Fruit fly (Drosophila melanogaster) whole organism, embryonic: ENCODE measurements around the gene Nnp-1.
A peak's percentile ranks its signal among the peaks of the same experiment; 100 is the strongest.

ENCODE experiments used
- Awh ChIP-seq: fragments of 200-800 bp; sonication (Bioruptor generic); IDR thresholded peaks from 2 replicates; pipeline ENCODE4, ENCODE4 v1.3.6; 2022; ENCODE audit warnings: missing biosample characterization, missing genetic modification characterization
- B-H2 ChIP-seq: fragments of 200-800 bp; sonication (Bioruptor generic); optimal IDR thresholded peaks from 2 replicates; lab custom pipeline; 2018; ENCODE audit warnings: missing biosample characterization, mild to moderate bottlenecking, missing genetic modification characterization
- BEAF-32 ChIP-seq: fragments of 200-800 bp; sonication (Bioruptor generic); optimal IDR thresholded peaks from 3 replicates; lab custom pipeline; 2017; ENCODE audit warnings: missing biosample characterization, missing genetic modification characterization, mild to moderate bottlenecking, moderate library complexity, missing genetic modification reagents
- CG10654 ChIP-seq: fragments of 200-800 bp; sonication (Bioruptor generic); optimal IDR thresholded peaks from 2 replicates; lab custom pipeline; 2016; ENCODE audit warnings: missing biosample characterization, missing genetic modification characterization
- CG11723 ChIP-seq: fragments of 200-800 bp; sonication (Bioruptor generic); optimal IDR thresholded peaks from 2 replicates; lab custom pipeline; 2017; ENCODE audit warnings: missing biosample characterization, mild to moderate bottlenecking, missing genetic modification characterization
- CG12659 ChIP-seq: fragments of 200-800 bp; sonication (Bioruptor generic); optimal IDR thresholded peaks from 3 replicates; lab custom pipeline; 2017; ENCODE audit warnings: mild to moderate bottlenecking, missing biosample characterization, missing genetic modification reagents, missing genetic modification characterization
- CG12769 ChIP-seq: fragments of 200-800 bp; sonication (Bioruptor generic); optimal IDR thresholded peaks from 2 replicates; lab custom pipeline; 2019; ENCODE audit warnings: missing biosample characterization, mild to moderate bottlenecking, missing genetic modification characterization, moderate library complexity
- CG15514 ChIP-seq: fragments of 200-800 bp; sonication (Bioruptor generic); optimal IDR thresholded peaks from 3 replicates; lab custom pipeline; 2017; ENCODE audit warnings: missing biosample characterization, missing genetic modification characterization, mild to moderate bottlenecking, moderate library complexity, missing genetic modification reagents
- CG15601 ChIP-seq: fragments of 200-800 bp; sonication (Bioruptor generic); optimal IDR thresholded peaks from 3 replicates; lab custom pipeline; 2019; ENCODE audit warnings: missing biosample characterization, mild to moderate bottlenecking, missing genetic modification characterization, moderate library complexity
- CG31365 ChIP-seq: fragments of 200-800 bp; sonication (Bioruptor generic); optimal IDR thresholded peaks from 2 replicates; lab custom pipeline; 2018; ENCODE audit warnings: missing biosample characterization, mild to moderate bottlenecking, missing genetic modification characterization
- CG34224 ChIP-seq: fragments of 200-800 bp; sonication (Bioruptor generic); IDR thresholded peaks from 3 replicates; pipeline ENCODE4 v1.3.6; 2022; ENCODE audit warnings: missing biosample characterization, missing genetic modification characterization; ENCODE audit not compliant: partially characterized antibody
- CG4282 ChIP-seq: fragments of 200-800 bp; sonication (Bioruptor generic); optimal IDR thresholded peaks from 2 replicates; lab custom pipeline; 2016; ENCODE audit warnings: missing biosample characterization, missing genetic modification characterization
- CG5953 ChIP-seq: fragments of 200-800 bp; sonication (Bioruptor generic); IDR thresholded peaks from 2 replicates; pipeline ENCODE4 v1.3.6; 2022; ENCODE audit warnings: missing biosample characterization, missing genetic modification characterization
- CG6765 ChIP-seq: fragments of 200-800 bp; sonication (Bioruptor generic); optimal IDR thresholded peaks from 3 replicates; lab custom pipeline; 2017; ENCODE audit warnings: missing biosample characterization, mild to moderate bottlenecking, missing genetic modification characterization
- CG7357 ChIP-seq: fragments of 200-800 bp; sonication (Bioruptor generic); IDR thresholded peaks from 3 replicates; pipeline ENCODE4 v1.3.6; 2022; ENCODE audit warnings: missing biosample characterization, missing genetic modification characterization
- CG8478 ChIP-seq: fragments of >200 bp; optimal IDR thresholded peaks from 2 replicates; lab custom pipeline; 2018
- CG8924 ChIP-seq: fragments of 200-800 bp; optimal IDR thresholded peaks from 3 replicates; lab custom pipeline; 2019; ENCODE audit warnings: missing biosample characterization, mild to moderate bottlenecking, missing genetic modification characterization, moderate library complexity
- CHES-1-like ChIP-seq: fragments of 200-800 bp; sonication (Bioruptor generic); optimal IDR thresholded peaks from 2 replicates; lab custom pipeline; 2016; ENCODE audit warnings: missing biosample characterization, missing genetic modification characterization
- CoRest ChIP-seq: fragments of 200-800 bp; sonication (Bioruptor generic); optimal IDR thresholded peaks from 3 replicates; lab custom pipeline; 2018; ENCODE audit warnings: missing biosample characterization, mild to moderate bottlenecking, missing genetic modification characterization, moderate library complexity
- Doc3 ChIP-seq: fragments of 200-800 bp; sonication (Bioruptor generic); IDR thresholded peaks from 3 replicates; pipeline ENCODE4 v1.3.6; 2022; ENCODE audit warnings: missing biosample characterization, missing genetic modification characterization; ENCODE audit not compliant: partially characterized antibody
- Gsc ChIP-seq: fragments of 200-800 bp; sonication (Bioruptor generic); IDR thresholded peaks from 2 replicates; pipeline ENCODE4 v1.3.6; 2022; ENCODE audit warnings: missing biosample characterization, missing genetic modification characterization
- HmgZ ChIP-seq: fragments of 200-800 bp; sonication (Bioruptor generic); optimal IDR thresholded peaks from 2 replicates; lab custom pipeline; 2018; ENCODE audit warnings: missing biosample characterization, mild to moderate bottlenecking, missing genetic modification characterization
- Hr39 ChIP-seq: fragments of >200 bp; optimal IDR thresholded peaks from 2 replicates; lab custom pipeline; 2017
- Lim3 ChIP-seq: fragments of 200-800 bp; sonication (Bioruptor generic); IDR thresholded peaks from 2 replicates; pipeline ENCODE4 v1.3.6; 2022; ENCODE audit warnings: missing biosample characterization, missing genetic modification characterization
- MESR4 ChIP-seq: fragments of 200-800 bp; sonication (Bioruptor generic); optimal IDR thresholded peaks from 2 replicates; lab custom pipeline; 2018; ENCODE audit warnings: missing biosample characterization, mild to moderate bottlenecking, missing genetic modification characterization, moderate library complexity
- Oaz ChIP-seq: fragments of 200-800 bp; sonication (Bioruptor generic); IDR thresholded peaks from 2 replicates; pipeline ENCODE4 v1.3.6; 2022; ENCODE audit warnings: missing biosample characterization, missing genetic modification characterization
- Pdp1 ChIP-seq, 2 experiments: fragments of 200-800 bp; sonication (Bioruptor generic); optimal IDR thresholded peaks; 3 replicates each; lab custom pipeline; 2016; ENCODE audit warnings: missing biosample characterization in 2 of 2, missing genetic modification characterization in 2 of 2, mild to moderate bottlenecking in 1 of 2, moderate library complexity in 1 of 2
- Poxn ChIP-seq: fragments of 200-800 bp; sonication (Bioruptor generic); IDR thresholded peaks from 2 replicates; pipeline ENCODE4 v1.3.6; 2022; ENCODE audit warnings: missing biosample characterization, missing genetic modification characterization
- Side ChIP-seq: fragments of 200-800 bp; sonication (Bioruptor generic); optimal IDR thresholded peaks from 2 replicates; lab custom pipeline; 2016; ENCODE audit warnings: missing biosample characterization, missing genetic modification characterization
- bsh ChIP-seq, 2 experiments: fragments of 200-800 bp; sonication (Bioruptor generic); optimal IDR thresholded peaks; 2 replicates each; lab custom pipeline; 2017 to 2018; ENCODE audit warnings: mild to moderate bottlenecking in 2 of 2, missing biosample characterization in 2 of 2, missing genetic modification characterization in 2 of 2, moderate library complexity in 1 of 2
- croc ChIP-seq: fragments of 200-800 bp; sonication (Bioruptor generic); conservative IDR thresholded peaks from 3 replicates; pipeline ENCODE4 v1.3.6; 2022; ENCODE audit warnings: missing biosample characterization, missing genetic modification characterization
- exex ChIP-seq: fragments of 200-800 bp; sonication (Bioruptor generic); optimal IDR thresholded peaks from 4 replicates; lab custom pipeline; 2018; ENCODE audit warnings: missing biosample characterization, mild to moderate bottlenecking, missing genetic modification characterization, moderate library complexity
- fd64A ChIP-seq: fragments of 200-800 bp; sonication (Bioruptor generic); optimal IDR thresholded peaks from 3 replicates; lab custom pipeline; 2018; ENCODE audit warnings: missing biosample characterization, mild to moderate bottlenecking, missing genetic modification characterization
- grn ChIP-seq: fragments of 200-800 bp; sonication (Bioruptor generic); optimal IDR thresholded peaks from 3 replicates; lab custom pipeline; 2017; ENCODE audit warnings: missing biosample characterization, missing genetic modification characterization
- gsb-n ChIP-seq: fragments of 200-800 bp; sonication (Bioruptor generic); optimal IDR thresholded peaks from 3 replicates; lab custom pipeline; 2018; ENCODE audit warnings: missing biosample characterization, mild to moderate bottlenecking, missing genetic modification characterization
- jumu ChIP-seq: fragments of 200-800 bp; sonication (Bioruptor generic); optimal IDR thresholded peaks from 3 replicates; lab custom pipeline; 2016; ENCODE audit warnings: missing biosample characterization, missing genetic modification characterization
- lmd ChIP-seq: fragments of 200-800 bp; sonication (Bioruptor generic); IDR thresholded peaks from 2 replicates; pipeline ENCODE4 v1.3.6; 2022; ENCODE audit warnings: missing biosample characterization, missing genetic modification characterization
- nerfin-1 ChIP-seq: fragments of 200-800 bp; sonication (Bioruptor generic); optimal IDR thresholded peaks from 3 replicates; lab custom pipeline; 2019; ENCODE audit warnings: missing biosample characterization, mild to moderate bottlenecking, missing genetic modification characterization, moderate library complexity
- oc ChIP-seq: fragments of 200-800 bp; sonication (Bioruptor generic); optimal IDR thresholded peaks from 2 replicates; lab custom pipeline; 2018; ENCODE audit warnings: missing biosample characterization, mild to moderate bottlenecking, missing genetic modification characterization, moderate library complexity
- otp ChIP-seq: fragments of 200-800 bp; sonication (Bioruptor generic); IDR thresholded peaks from 3 replicates; pipeline ENCODE4, ENCODE4 v1.3.6; 2022; ENCODE audit warnings: missing biosample characterization, missing genetic modification characterization
- pnt ChIP-seq: fragments of 200-800 bp; sonication (Bioruptor generic); optimal IDR thresholded peaks from 3 replicates; lab custom pipeline; 2016; ENCODE audit warnings: missing biosample characterization, missing genetic modification characterization
- pros ChIP-seq: fragments of 200-800 bp; sonication (Bioruptor generic); optimal IDR thresholded peaks from 3 replicates; lab custom pipeline; 2019; ENCODE audit warnings: missing biosample characterization, mild to moderate bottlenecking, missing genetic modification characterization, moderate library complexity
- psq ChIP-seq: fragments of 200-800 bp; sonication (Bioruptor generic); optimal IDR thresholded peaks from 2 replicates; lab custom pipeline; 2017; ENCODE audit warnings: missing biosample characterization, missing genetic modification characterization
- salm ChIP-seq: fragments of 200-800 bp; sonication (Bioruptor generic); optimal IDR thresholded peaks from 2 replicates; lab custom pipeline; 2018; ENCODE audit warnings: missing biosample characterization, mild to moderate bottlenecking, missing genetic modification characterization
- ssp ChIP-seq: fragments of 200-800 bp; sonication (Bioruptor generic); IDR thresholded peaks from 2 replicates; pipeline ENCODE4 v1.3.6; 2022; ENCODE audit warnings: missing biosample characterization, missing genetic modification characterization
- tll ChIP-seq, 2 experiments: fragments of 200-800 bp in 1 of 2; fragments of >200 bp in 1 of 2; sonication (Bioruptor generic) in 1 of 2; optimal IDR thresholded peaks; 2 replicates each; lab custom pipeline; 2017 to 2019; ENCODE audit warnings: missing biosample characterization in 2 of 2, missing genetic modification characterization in 2 of 2, mild to moderate bottlenecking in 1 of 2, moderate library complexity in 1 of 2
- trh ChIP-seq: fragments of 200-800 bp; sonication (Bioruptor generic); optimal IDR thresholded peaks from 2 replicates; lab custom pipeline; 2016; ENCODE audit warnings: missing biosample characterization, missing genetic modification characterization
- twi ChIP-seq: fragments of 200-800 bp; optimal IDR thresholded peaks from 2 replicates; lab custom pipeline; 2019; ENCODE audit warnings: missing biosample characterization, mild to moderate bottlenecking, missing genetic modification characterization, moderate library complexity
- unpg ChIP-seq: fragments of 200-800 bp; sonication (Bioruptor generic); optimal IDR thresholded peaks from 3 replicates; lab custom pipeline; 2018; ENCODE audit warnings: missing biosample characterization, mild to moderate bottlenecking, missing genetic modification characterization, moderate library complexity
- vvl ChIP-seq: fragments of 200-800 bp; sonication (Bioruptor generic); IDR thresholded peaks from 2 replicates; pipeline ENCODE4 v1.3.6; 2022; ENCODE audit warnings: missing biosample characterization, missing genetic modification characterization

The Nnp-1 gene

DNA sequence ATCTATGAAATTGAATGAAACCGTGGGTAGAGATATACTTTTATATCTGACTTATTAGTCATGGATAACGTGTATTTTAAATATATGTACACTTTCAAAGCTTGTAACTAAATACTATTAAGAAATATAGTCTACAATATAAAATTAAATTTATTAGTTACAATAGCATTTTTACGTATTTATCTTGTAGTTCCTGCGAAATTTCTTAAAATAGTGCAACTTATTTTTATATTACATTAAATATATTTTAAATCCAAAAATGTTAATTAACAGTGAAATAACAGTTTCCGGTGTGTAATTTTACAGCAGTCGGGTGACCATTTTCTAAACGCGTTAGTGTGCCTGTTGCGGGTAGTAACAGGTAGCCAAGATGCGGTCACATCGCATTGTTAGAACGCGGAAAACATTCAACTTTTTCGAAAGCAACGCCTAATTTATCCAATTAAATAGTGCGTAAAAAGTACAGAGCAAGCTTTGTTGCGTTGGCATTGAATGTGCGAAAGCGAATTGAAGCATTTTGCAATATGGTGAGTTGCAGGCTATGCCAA lies 32.7 kb upstream of the Nnp-1 start, which contains the start of the genes CG10859 and CG7110 (continued):
- no peak for TF ChIP-seq Doc3
- TF ChIP-seq CG5953 (GFP tag; lab: Robert Waterston, UW) = no peak
- TF ChIP-seq ssp (GFP tag; lab: Robert Waterston, UW) = no peak
- TF ChIP-seq CHES-1-like (GFP tag; lab: Kevin White, UChicago) = no peak
- TF ChIP-seq CG4282 (GFP tag; lab: Kevin White, UChicago) = no peak
- no peak for TF ChIP-seq fd64A (GFP tag; lab: Kevin White, UChicago)
- no peak for TF ChIP-seq Awh (GFP tag; lab: Robert Waterston, UW)
- TF ChIP-seq vvl (GFP tag; lab: Robert Waterston, UW) = peak; percentile 33; the same call in 1 of the 2 replicates
- TF ChIP-seq pnt = no peak
- no peak for TF ChIP-seq pros (GFP tag; lab: Kevin White, UChicago)
- no peak for TF ChIP-seq CG12769 (tag; lab: Kevin White, UChicago)
- TF ChIP-seq CG12659 (GFP tag; lab: Kevin White, UChicago) = peak; percentile 80
- TF ChIP-seq salm (tag; lab: Kevin White, UChicago) = peak; percentile 24
- TF ChIP-seq CG8924 (tag; lab: Kevin White, UChicago) = no peak
- no peak for TF ChIP-seq grn (GFP tag; lab: Kevin White, UChicago)
- no peak for TF ChIP-seq jumu
- no peak for TF ChIP-seq CG7357 (GFP tag; lab: Robert Waterston, UW)
- TF ChIP-seq croc (GFP tag; lab: Robert Waterston, UW) = no peak
- TF ChIP-seq psq (GFP tag; lab: Kevin White, UChicago) = no peak
- no peak for TF ChIP-seq CG31365 (tag; lab: Kevin White, UChicago)
- no peak for TF ChIP-seq tll (GFP tag; optimal IDR thresholded peaks at IDR 0.05; lab: Kevin White, UChicago)
- no peak for TF ChIP-seq Hr39 (lab: Kevin White, UChicago)
- TF ChIP-seq Side = no peak
- TF ChIP-seq CG6765 (GFP tag; lab: Kevin White, UChicago) = peak; percentile 72
- peak; percentile 63 for TF ChIP-seq B-H2
- TF ChIP-seq trh (GFP tag; lab: Kevin White, UChicago) = no peak
- no peak for TF ChIP-seq otp (GFP tag; lab: Robert Waterston, UW)
- TF ChIP-seq CG10654 (GFP tag; lab: Kevin White, UChicago) = peak; percentile 18
- TF ChIP-seq exex = no peak
- no peak for TF ChIP-seq lmd (GFP tag; lab: Robert Waterston, UW)
- peak; percentile 45 for TF ChIP-seq gsb-n
- TF ChIP-seq Lim3 (GFP tag; lab: Robert Waterston, UW) = no peak
- TF ChIP-seq Gsc (GFP tag; lab: Robert Waterston, UW) = no peak
- TF ChIP-seq oc (tag; lab: Kevin White, UChicago) = no peak
- TF ChIP-seq CoRest (tag; lab: Kevin White, UChicago) = peak; percentile 64
- peak; percentile 51 for TF ChIP-seq nerfin-1 (tag; lab: Kevin White, UChicago)
- no peak for TF ChIP-seq CG8478
- peak; percentile 76 for TF ChIP-seq CG15514 (GFP tag; lab: Kevin White, UChicago)
- peak; percentile 33 for TF ChIP-seq twi (tag; lab: Kevin White, UChicago)
- peak in 1 of 2 experiments; percentile 27 for TF ChIP-seq Pdp1 (GFP tag; optimal IDR thresholded peaks at IDR 0.05; lab: Kevin White, UChicago)
- peak; percentile 46 for TF ChIP-seq MESR4 (GFP tag; lab: Kevin White, UChicago)
- peak; percentile 29 for TF ChIP-seq CG11723 (GFP tag; lab: Kevin White, UChicago)
- no peak for TF ChIP-seq CG34224 (GFP tag; lab: Robert Waterston, UW)
- TF ChIP-seq Oaz = 0 out of 2 replicates have a peak, but pooled peaks have one; percentile 32
- TF ChIP-seq BEAF-32 (GFP tag; lab: Kevin White, UChicago) = peak; percentile 10
- TF ChIP-seq HmgZ (tag; lab: Kevin White, UChicago) = peak; percentile 46
- TF ChIP-seq bsh (GFP tag; optimal IDR thresholded peaks at IDR 0.05; lab: Kevin White, UChicago) = peak in 1 of 2 experiments; percentile 25
- TF ChIP-seq Poxn = no peak
- TF ChIP-seq CG15601 (tag; lab: Kevin White, UChicago) = peak; percentile 33
- peak; percentile 59 for TF ChIP-seq unpg (GFP tag; lab: Kevin White, UChicago)
